Worm (Caenorhabditis elegans) whole organism, young adult: ENCODE data around the gene C04H5.1.

ENCODE experiments used
- B0019.2 ChIP-seq: fragments of 200-800 bp; sonication (Bioruptor generic); conservative IDR thresholded peaks from 2 replicates; pipeline ENCODE4 v1.3.6; 2022; ENCODE audit warnings: missing genetic modification reagents, missing genetic modification characterization, missing compliant biosample characterization
- B0336.3 ChIP-seq: fragments of 200-800 bp; sonication (Bioruptor generic); IDR thresholded peaks from 2 replicates; pipeline ENCODE4 v1.3.6; 2022; ENCODE audit warnings: missing genetic modification characterization, missing compliant biosample characterization
- C06A6.2 ChIP-seq: fragments of 200-800 bp; sonication (Bioruptor generic); conservative IDR thresholded peaks from 2 replicates; pipeline ENCODE4 v1.3.6; 2022; ENCODE audit warnings: missing genetic modification characterization, missing compliant biosample characterization
- C17E4.6 ChIP-seq: fragments of 200-800 bp; sonication (Bioruptor generic); IDR thresholded peaks from 2 replicates; pipeline ENCODE4 v1.3.6; 2022; ENCODE audit warnings: missing genetic modification reagents, missing genetic modification characterization, missing compliant biosample characterization
- D2030.7 ChIP-seq: fragments of 200-800 bp; sonication (Bioruptor generic); IDR thresholded peaks from 2 replicates; pipeline ENCODE4 v1.3.6; 2022; ENCODE audit warnings: missing genetic modification reagents, missing genetic modification characterization, missing compliant biosample characterization
- F22D6.2 ChIP-seq: sonication (generic microtip); optimal IDR thresholded peaks from 2 replicates; lab custom pipeline; 2016; ENCODE audit warnings: mild to moderate bottlenecking, missing genetic modification characterization, missing compliant biosample characterization
- F39B2.1 ChIP-seq: fragments of 200-800 bp; sonication (Bioruptor generic); IDR thresholded peaks from 2 replicates; pipeline ENCODE4 v1.3.6; 2022; ENCODE audit warnings: missing genetic modification reagents, missing genetic modification characterization, missing compliant biosample characterization
- F55B11.4 ChIP-seq: sonication (generic microtip); optimal IDR thresholded peaks from 2 replicates; lab custom pipeline; 2016; ENCODE audit warnings: missing compliant biosample characterization, missing genetic modification characterization, borderline replicate concordance; ENCODE audit not compliant: insufficient read depth
- K11D2.4 ChIP-seq: fragments of 200-800 bp; sonication (Bioruptor generic); IDR thresholded peaks from 2 replicates; pipeline ENCODE4 v1.3.6; 2022; ENCODE audit warnings: missing genetic modification reagents, missing genetic modification characterization, missing compliant biosample characterization
- K12H6.12 ChIP-seq: fragments of 200-800 bp; sonication (Bioruptor generic); optimal IDR thresholded peaks from 2 replicates; lab custom pipeline; 2018; ENCODE audit warnings: mild to moderate bottlenecking, missing genetic modification characterization, missing compliant biosample characterization
- Y53F4B.3 ChIP-seq: fragments of 200-800 bp; sonication (Bioruptor generic); IDR thresholded peaks from 2 replicates; pipeline ENCODE4 v1.3.6; 2022; ENCODE audit warnings: missing genetic modification reagents, missing genetic modification characterization, missing compliant biosample characterization
- Y67H2A.10 ChIP-seq: fragments of 200-800 bp; sonication (Bioruptor generic); conservative IDR thresholded peaks from 2 replicates; pipeline ENCODE4 v1.3.6; 2022; ENCODE audit warnings: missing genetic modification reagents, missing genetic modification characterization, missing compliant biosample characterization
- akir-1 ChIP-seq: fragments of 200-800 bp; sonication (Bioruptor generic); optimal IDR thresholded peaks from 2 replicates; lab custom pipeline; 2018; ENCODE audit warnings: mild to moderate bottlenecking, missing genetic modification characterization, moderate library complexity, missing compliant biosample characterization
- ama-1 ChIP-seq, 3 experiments: fragments of 150-350 bp in 1 of 3; sonication (generic microtip) in 2 of 3; optimal IDR thresholded peaks; 2 replicates each; lab custom pipeline; 2014 to 2018; ENCODE audit warnings: missing biosample characterization in 2 of 3, missing genetic modification characterization in 2 of 3, missing genetic modification reagents in 2 of 3
- aptf-3 ChIP-seq: fragments of 200-800 bp; sonication (Bioruptor generic); IDR thresholded peaks from 2 replicates; pipeline ENCODE4 v1.3.6; 2022; ENCODE audit warnings: missing genetic modification characterization, missing compliant biosample characterization
- bed-2 ChIP-seq: fragments of 200-800 bp; sonication (Bioruptor generic); IDR thresholded peaks from 2 replicates; pipeline ENCODE4 v1.3.6; 2022; ENCODE audit warnings: missing genetic modification reagents, missing genetic modification characterization, missing compliant biosample characterization
- ccch-3 ChIP-seq: fragments of 200-800 bp; sonication (Bioruptor generic); optimal IDR thresholded peaks from 2 replicates; lab custom pipeline; 2018; ENCODE audit warnings: mild to moderate bottlenecking, missing genetic modification characterization, missing compliant biosample characterization
- ceh-100 ChIP-seq: fragments of 200-800 bp; sonication (Bioruptor generic); IDR thresholded peaks from 2 replicates; pipeline ENCODE4 v1.3.6; 2022; ENCODE audit warnings: missing genetic modification reagents, missing genetic modification characterization, missing compliant biosample characterization
- ceh-58 ChIP-seq: fragments of 200-800 bp; sonication (Bioruptor generic); IDR thresholded peaks from 2 replicates; pipeline ENCODE4 v1.3.6; 2022; ENCODE audit warnings: missing genetic modification characterization, missing compliant biosample characterization
- ceh-91 ChIP-seq: fragments of 200-800 bp; sonication (Bioruptor generic); IDR thresholded peaks from 2 replicates; pipeline ENCODE4 v1.3.6; 2022; ENCODE audit warnings: missing genetic modification reagents, missing genetic modification characterization, missing compliant biosample characterization
- chd-7 ChIP-seq: sonication (generic microtip); optimal IDR thresholded peaks from 2 replicates; lab custom pipeline; 2016; ENCODE audit warnings: mild to moderate bottlenecking, missing genetic modification characterization, moderate library complexity, missing compliant biosample characterization
- dox-1 ChIP-seq: fragments of 200-800 bp; sonication (Bioruptor generic); IDR thresholded peaks from 2 replicates; pipeline ENCODE4 v1.3.6; 2022; ENCODE audit warnings: missing genetic modification reagents, missing genetic modification characterization, missing compliant biosample characterization
- egl-44 ChIP-seq: fragments of 200-800 bp; sonication (Bioruptor generic); IDR thresholded peaks from 2 replicates; pipeline ENCODE4 v1.3.6; 2022; ENCODE audit warnings: missing genetic modification reagents, missing genetic modification characterization, missing compliant biosample characterization
- ekl-4 ChIP-seq: fragments of 200-800 bp; sonication (Bioruptor generic); IDR thresholded peaks from 2 replicates; pipeline ENCODE4 v1.3.6; 2022; ENCODE audit warnings: missing genetic modification reagents, missing genetic modification characterization, missing compliant biosample characterization
- lin-26 ChIP-seq: fragments of 200-800 bp; sonication (Bioruptor generic); IDR thresholded peaks from 2 replicates; pipeline ENCODE4 v1.3.6; 2022; ENCODE audit warnings: missing genetic modification reagents, missing genetic modification characterization, missing compliant biosample characterization
- lir-1 ChIP-seq: fragments of 200-800 bp; sonication (Bioruptor generic); conservative IDR thresholded peaks from 2 replicates; pipeline ENCODE4 v1.3.6; 2022; ENCODE audit warnings: missing genetic modification reagents, missing genetic modification characterization, missing compliant biosample characterization
- madf-8 ChIP-seq: fragments of 200-800 bp; sonication (Bioruptor generic); conservative IDR thresholded peaks from 2 replicates; pipeline ENCODE4 v1.3.6; 2022; ENCODE audit warnings: missing genetic modification reagents, missing genetic modification characterization, missing compliant biosample characterization
- mcd-1 ChIP-seq: fragments of 200-800 bp; sonication (Bioruptor generic); IDR thresholded peaks from 2 replicates; pipeline ENCODE4 v1.3.6; 2022; ENCODE audit warnings: missing genetic modification reagents, missing genetic modification characterization, missing compliant biosample characterization
- nfyb-1 ChIP-seq: fragments of 200-800 bp; sonication (Bioruptor generic); IDR thresholded peaks from 2 replicates; pipeline ENCODE4 v1.3.6; 2022; ENCODE audit warnings: missing genetic modification reagents, missing genetic modification characterization, missing compliant biosample characterization
- nhr-179 ChIP-seq: sonication (generic microtip); optimal IDR thresholded peaks from 2 replicates; lab custom pipeline; 2016; ENCODE audit warnings: mild to moderate bottlenecking, missing genetic modification characterization, missing compliant biosample characterization
- repo-1 ChIP-seq: sonication (generic microtip); optimal IDR thresholded peaks from 2 replicates; lab custom pipeline; 2017; ENCODE audit warnings: mild to moderate bottlenecking, missing genetic modification characterization, missing compliant biosample characterization
- sdz-38 ChIP-seq: sonication (generic microtip); optimal IDR thresholded peaks from 2 replicates; lab custom pipeline; 2016; ENCODE audit warnings: missing genotype, missing genetic modification characterization, missing compliant biosample characterization
- sea-2 ChIP-seq: fragments of 200-800 bp; sonication (Bioruptor generic); IDR thresholded peaks from 2 replicates; pipeline ENCODE4 v1.3.6; 2022; ENCODE audit warnings: missing genetic modification characterization, missing compliant biosample characterization
- snpc-1.1 ChIP-seq: sonication (generic microtip); optimal IDR thresholded peaks from 2 replicates; lab custom pipeline; 2017; ENCODE audit warnings: missing genetic modification characterization, mild to moderate bottlenecking, missing compliant biosample characterization, antibody characterized with exemption, moderate library complexity, missing genotype, missing genetic modification reagents; ENCODE audit not compliant: insufficient read depth
- snpc-1.3 ChIP-seq: sonication (generic microtip); optimal IDR thresholded peaks from 2 replicates; lab custom pipeline; 2017; ENCODE audit warnings: missing genetic modification characterization, mild to moderate bottlenecking, missing compliant biosample characterization, antibody characterized with exemption, moderate library complexity, missing genotype, missing genetic modification reagents; ENCODE audit not compliant: insufficient read depth
- snpc-4 ChIP-seq, 5 experiments: fragments of 150-350 bp in 1 of 5; sonication (generic microtip) in 4 of 5; optimal IDR thresholded peaks; 2 replicates each; lab custom pipeline; 2014 to 2018; ENCODE audit warnings: missing genetic modification characterization in 5 of 5, missing biosample characterization in 3 of 5, antibody characterized with exemption in 2 of 5, mild to moderate bottlenecking in 2 of 5, missing compliant biosample characterization in 2 of 5, missing genotype in 2 of 5, moderate library complexity in 2 of 5, missing genetic modification reagents in 1 of 5
- tlf-1 ChIP-seq: fragments of 200-800 bp; sonication (Bioruptor generic); optimal IDR thresholded peaks from 2 replicates; lab custom pipeline; 2018; ENCODE audit warnings: mild to moderate bottlenecking, missing genetic modification characterization, missing compliant biosample characterization
- unc-62 ChIP-seq: fragments of 150-350 bp; optimal IDR thresholded peaks from 2 replicates; lab custom pipeline; 2014; ENCODE audit warnings: missing biosample characterization, missing genetic modification reagents, missing genetic modification characterization
- zfh-2 ChIP-seq: fragments of 200-800 bp; sonication (Bioruptor generic); conservative IDR thresholded peaks from 2 replicates; pipeline ENCODE4 v1.3.6; 2022; ENCODE audit warnings: missing genetic modification reagents, missing genetic modification characterization, missing compliant biosample characterization
- ztf-25 ChIP-seq: fragments of 200-800 bp; sonication (Bioruptor generic); IDR thresholded peaks from 2 replicates; pipeline ENCODE4 v1.3.6; 2022; ENCODE audit warnings: missing genetic modification reagents, missing genetic modification characterization, missing compliant biosample characterization
- ztf-26 ChIP-seq: sonication (generic microtip); optimal IDR thresholded peaks from 2 replicates; lab custom pipeline; 2017; ENCODE audit warnings: missing genetic modification characterization, missing compliant biosample characterization

C04H5.1 gene

ce11 chrII:14494014-14494413 is 40.1 kb upstream of the C04H5.1 start:
- TF ChIP-seq F55B11.4 (tag; lab: Kevin White, UChicago) (no peak), snpc-4 (GFP tag; optimal IDR thresholded peaks at IDR 0.05; lab: Kevin White, UChicago) (no peak), snpc-4 (tag; optimal IDR thresholded peaks at IDR 0.05; lab: Kevin White, UChicago) (no peak), mcd-1 (GFP tag; lab: Robert Waterston, UW) (0 out of 2 replicates have a peak, but pooled peaks have one; percentile 12), ama-1 (optimal IDR thresholded peaks at IDR 0.05; lab: Kevin White, UChicago) (peak; percentile 31), ama-1 (GFP tag; optimal IDR thresholded peaks at IDR 0.05; lab: Kevin White, UChicago) (no peak), ceh-100 (GFP tag; lab: Robert Waterston, UW) (no peak), B0019.2 (GFP tag; lab: Robert Waterston, UW) (no peak), lin-26 (GFP tag; lab: Robert Waterston, UW) (peak; percentile 57; the same call in 1 of the 2 replicates), lir-1 (GFP tag; lab: Robert Waterston, UW) (no peak), madf-8 (GFP tag; lab: Robert Waterston, UW) (no peak), aptf-3 (GFP tag; lab: Robert Waterston, UW) (no peak), D2030.7 (no peak), zfh-2 (GFP tag; lab: Robert Waterston, UW) (peak; percentile 52; the same call in 1 of the 2 replicates), ceh-58 (GFP tag; lab: Robert Waterston, UW) (no peak), C06A6.2 (GFP tag; lab: Robert Waterston, UW) (no peak), K11D2.4 (no peak), B0336.3 (GFP tag; lab: Robert Waterston, UW) (no peak), snpc-1.3 (tag; lab: Kevin White, UChicago) (no peak), ekl-4 (GFP tag; lab: Robert Waterston, UW) (0 out of 2 replicates have a peak, but pooled peaks have one; percentile 11), ztf-26 (tag; lab: Kevin White, UChicago) (no peak), sea-2 (GFP tag; lab: Robert Waterston, UW) (no peak), K12H6.12 (tag; lab: Kevin White, UChicago) (no peak), nfyb-1 (GFP tag; lab: Robert Waterston, UW) (0 out of 2 replicates have a peak, but pooled peaks have one; percentile 39), chd-7 (tag; lab: Kevin White, UChicago) (peak; percentile 18), tlf-1 (no peak), Y67H2A.10 (GFP tag; lab: Robert Waterston, UW) (no peak), akir-1 (GFP tag; lab: Kevin White, UChicago) (no peak)

ce11 chrII:14494414-14494463 is 39.9 kb upstream of the C04H5.1 start, which contains the start of gene cysl-2:
Gene cysl-2 (minus strand): TSS chrII:14494451.
- TF ChIP-seq mcd-1 (GFP tag; lab: Robert Waterston, UW) (0 out of 2 replicates have a peak, but pooled peaks have one; percentile 3), F39B2.1 (GFP tag; lab: Robert Waterston, UW) (no peak)

ce11 chrII:14494464-14494863 is 39.6 kb upstream of the C04H5.1 start:
- TF ChIP-seq ceh-91 = no peak
- no peak for TF ChIP-seq Y53F4B.3 (GFP tag; lab: Robert Waterston, UW)
- TF ChIP-seq nhr-179 (tag; lab: Kevin White, UChicago) = no peak
- no peak for TF ChIP-seq ccch-3
- no peak for TF ChIP-seq F22D6.2 (tag; lab: Kevin White, UChicago)
- no peak for TF ChIP-seq C17E4.6 (GFP tag; lab: Robert Waterston, UW)
- TF ChIP-seq egl-44 (GFP tag; lab: Robert Waterston, UW) = no peak
- no peak for TF ChIP-seq dox-1 (GFP tag; lab: Robert Waterston, UW)
- TF ChIP-seq repo-1 (tag; lab: Kevin White, UChicago) = no peak
- no peak for TF ChIP-seq sdz-38 (tag; lab: Kevin White, UChicago)
- no peak for TF ChIP-seq ztf-25 (GFP tag; lab: Robert Waterston, UW)
- TF ChIP-seq ztf-26 (tag; lab: Kevin White, UChicago) = no peak
- TF ChIP-seq unc-62 (GFP tag; lab: Kevin White, UChicago) = no peak
- TF ChIP-seq bed-2 (GFP tag; lab: Robert Waterston, UW) = no peak
- TF ChIP-seq aptf-3 (GFP tag; lab: Robert Waterston, UW) = no peak
- TF ChIP-seq snpc-1.1 (tag; lab: Kevin White, UChicago) = no peak
- TF ChIP-seq, all 124 proteins: peak for 0
